Worm (Caenorhabditis elegans): ENCODE measurements around the gene C05D11.1.

Gene C05D11.1

DNA sequence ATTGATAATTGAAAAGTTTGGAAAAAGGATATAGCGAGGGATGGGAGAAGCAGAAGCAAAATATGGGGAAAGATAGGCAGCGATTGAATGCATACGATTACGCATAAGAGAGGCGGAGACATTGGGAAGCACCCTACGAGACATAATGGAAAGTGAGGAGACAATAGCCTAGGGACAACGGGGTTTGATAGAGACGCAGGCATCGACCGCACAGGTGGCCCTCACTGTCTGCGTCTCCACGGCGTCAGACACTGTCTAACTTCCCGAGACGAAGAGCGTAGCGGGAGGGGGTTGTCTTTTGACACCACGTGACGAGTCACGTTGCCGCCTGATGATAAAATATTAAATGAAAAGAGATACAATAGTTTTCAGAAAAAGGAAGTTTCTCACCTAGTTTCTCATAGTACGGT, 15.4 kb upstream of the C05D11.1 start (continued):
- TF ChIP-seq sem-2 (GFP tag; optimal IDR thresholded peaks at IDR 0.05) (no peak), ceh-39 (tag; optimal IDR thresholded peaks at IDR 0.05) (no peak), ham-2 (GFP tag; optimal IDR thresholded peaks at IDR 0.05) (peak; percentile 93), nhr-28 (tag; optimal IDR thresholded peaks at IDR 0.05) (no peak), ztf-11 (tag; optimal IDR thresholded peaks at IDR 0.05) (no peak), nhr-76 (tag; optimal IDR thresholded peaks at IDR 0.05) (no peak)

- TF ChIP-seq nhr-12 (tag; optimal IDR thresholded peaks at IDR 0.05): peak; percentile 52
- no peak for TF ChIP-seq cnd-1 (tag; optimal IDR thresholded peaks at IDR 0.05)
- TF ChIP-seq lin-32 (GFP tag; optimal IDR thresholded peaks at IDR 0.05): no peak
- TF ChIP-seq sem-2 (GFP tag; optimal IDR thresholded peaks at IDR 0.05): no peak
Measured at ce11 chrIII:6421473-6421872, 14.9 kb upstream of the C05D11.1 start.

ce11 chrIII:6421973-6422511, 14.4 kb upstream of the C05D11.1 start:
- TF ChIP-seq cnd-1 (tag; optimal IDR thresholded peaks at IDR 0.05): no peak

DNA sequence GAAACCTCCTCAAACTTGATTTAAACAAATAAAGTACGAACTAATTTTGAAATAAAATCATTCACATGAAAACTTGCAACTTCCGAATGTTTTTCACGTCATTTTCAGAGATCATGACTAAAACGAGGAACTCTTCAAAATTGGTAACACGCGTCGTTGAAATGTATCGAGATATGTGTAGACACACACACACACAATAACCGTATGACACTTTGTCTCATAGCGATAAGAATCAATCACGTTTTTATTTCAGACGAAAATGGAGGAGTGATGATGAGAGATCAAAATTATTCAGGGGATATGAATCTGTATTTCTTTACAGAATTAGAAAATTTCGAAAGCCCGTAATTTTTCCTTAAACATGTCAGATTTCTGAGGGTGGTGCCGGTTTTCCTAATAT, 13.7 kb upstream of the C05D11.1 start:
- TF ChIP-seq ces-1 (GFP tag; optimal IDR thresholded peaks at IDR 0.05) (no peak), bed-3 (GFP tag; optimal IDR thresholded peaks at IDR 0.05) (no peak), drap-1 (GFP tag; optimal IDR thresholded peaks at IDR 0.05) (no peak)

DNA sequence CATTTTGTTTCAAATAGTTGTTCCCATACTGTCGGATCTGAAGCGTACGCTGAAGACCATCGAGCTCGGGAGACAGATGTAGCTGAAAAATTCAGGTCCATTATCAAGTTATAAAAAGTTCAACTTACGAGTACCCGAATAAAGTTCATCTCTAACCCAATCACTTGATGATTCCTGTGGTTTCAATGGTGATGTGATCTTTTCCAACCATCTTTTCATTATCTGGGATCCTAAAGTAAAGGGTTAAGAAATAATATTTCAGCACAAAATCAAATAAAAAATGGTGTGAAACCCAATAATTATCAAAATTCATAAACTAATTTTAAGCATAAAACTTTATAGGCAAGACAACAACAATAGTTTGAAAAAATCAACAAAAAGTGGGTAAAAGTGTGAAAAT, 9.2 kb upstream of the C05D11.1 start, which contains the start of gene C05D11.8:
TSS of gene C05D11.8 (minus strand) at position 101 of the 400 bp plus-strand sequence.
- TF ChIP-seq nhr-237 (tag; optimal IDR thresholded peaks at IDR 0.05): no peak
- TF ChIP-seq elt-1 (tag; optimal IDR thresholded peaks at IDR 0.05; ENCODE audit: borderline replicate concordance, insufficient read depth): no peak
- TF ChIP-seq nhr-12 (tag; optimal IDR thresholded peaks at IDR 0.05): no peak
- no peak for TF ChIP-seq elt-3 (tag; optimal IDR thresholded peaks at IDR 0.05)

ce11 chrIII:6430834-6431233, 5.6 kb upstream of the C05D11.1 start, which contains the start of gene popl-1:
Gene popl-1 (minus strand): TSS chrIII:6430934.
- TF ChIP-seq nhr-28 (tag; optimal IDR thresholded peaks at IDR 0.05): no peak
- no peak for TF ChIP-seq ceh-43 (GFP tag; optimal IDR thresholded peaks at IDR 0.05)
- TF ChIP-seq M03D4.4 (tag; optimal IDR thresholded peaks at IDR 0.05): no peak
- TF ChIP-seq cnd-1 (tag; optimal IDR thresholded peaks at IDR 0.05): no peak
- no peak for TF ChIP-seq snpc-4 (tag; optimal IDR thresholded peaks at IDR 0.05)
- TF ChIP-seq mls-2 (tag; optimal IDR thresholded peaks at IDR 0.05): no peak
- no peak for TF ChIP-seq pha-4 (tag; optimal IDR thresholded peaks at IDR 0.05)
- no peak for TF ChIP-seq nhr-237 (tag; optimal IDR thresholded peaks at IDR 0.05)
- TF ChIP-seq nhr-12 (tag; optimal IDR thresholded peaks at IDR 0.05): no peak
- no peak for TF ChIP-seq mep-1 (tag; optimal IDR thresholded peaks at IDR 0.05)
- no peak for TF ChIP-seq lin-32 (GFP tag; optimal IDR thresholded peaks at IDR 0.05)
- TF ChIP-seq ceh-39 (tag; optimal IDR thresholded peaks at IDR 0.05): no peak
- TF ChIP-seq unc-120 (tag; optimal IDR thresholded peaks at IDR 0.05; ENCODE audit: poor library complexity, severe bottlenecking): no peak
- no peak for TF ChIP-seq sem-2 (GFP tag; optimal IDR thresholded peaks at IDR 0.05)

DNA sequence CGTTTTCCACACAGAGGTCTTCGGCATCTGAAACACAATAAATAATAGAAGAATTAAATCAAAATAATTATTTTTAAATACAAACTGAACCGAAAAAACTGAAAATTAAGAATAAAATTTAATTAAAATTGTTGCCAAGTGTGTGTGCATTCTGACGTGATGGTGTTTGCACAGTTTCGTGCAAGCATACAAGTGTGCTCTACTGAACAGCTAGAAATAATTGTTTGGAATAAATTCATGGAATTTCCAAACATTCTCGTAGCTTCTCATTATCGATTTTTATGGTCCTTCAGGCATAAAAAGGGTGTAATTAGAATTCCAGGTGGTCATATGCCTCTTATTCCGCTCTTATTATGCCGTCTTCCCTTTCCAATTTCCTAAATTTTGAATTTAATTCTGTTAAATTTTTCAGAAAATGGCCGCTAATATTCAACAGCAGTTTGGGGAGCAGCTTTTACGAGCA, 4.6 kb upstream of the C05D11.1 start, which contains the start of the genes mrps-17 and txdc-9:
TSS of gene mrps-17 (minus strand) at position 33 of the 463 bp plus-strand sequence.
TSS of gene txdc-9 (plus strand) at position 413 of the 463 bp plus-strand sequence.
- TF ChIP-seq hlh-1 (tag; optimal IDR thresholded peaks at IDR 0.05) (peak; percentile 30), sem-2 (GFP tag; optimal IDR thresholded peaks at IDR 0.05) (no peak), elt-3 (tag; optimal IDR thresholded peaks at IDR 0.05) (no peak), zip-8 (tag; optimal IDR thresholded peaks at IDR 0.05) (no peak), nhr-2 (tag; optimal IDR thresholded peaks at IDR 0.05) (no peak), ceh-43 (GFP tag; optimal IDR thresholded peaks at IDR 0.05) (peak; percentile 80), blmp-1 (tag; optimal IDR thresholded peaks at IDR 0.05) (no peak), snpc-4 (tag; optimal IDR thresholded peaks at IDR 0.05) (no peak), cnd-1 (tag; optimal IDR thresholded peaks at IDR 0.05) (no peak), lsy-2 (tag; optimal IDR thresholded peaks at IDR 0.05) (peak; percentile 81), flh-1 (GFP tag; optimal IDR thresholded peaks at IDR 0.05) (no peak), ces-1 (GFP tag; optimal IDR thresholded peaks at IDR 0.05) (peak; percentile 99), pha-4 (tag; optimal IDR thresholded peaks at IDR 0.05) (peak; percentile 86), mep-1 (tag; optimal IDR thresholded peaks at IDR 0.05) (peak; percentile 75), sptf-1 (tag; optimal IDR thresholded peaks at IDR 0.05) (peak; percentile 55), lin-32 (GFP tag; optimal IDR thresholded peaks at IDR 0.05) (no peak), ham-2 (GFP tag; optimal IDR thresholded peaks at IDR 0.05) (peak; percentile 70), lin-13 (tag; optimal IDR thresholded peaks at IDR 0.05) (peak; percentile 48), nhr-28 (tag; optimal IDR thresholded peaks at IDR 0.05) (no peak)
